Worm (Caenorhabditis elegans): ENCODE measurements around the gene bre-2.

- no peak for TF ChIP-seq unc-39 (tag; optimal IDR thresholded peaks at IDR 0.05)
- TF ChIP-seq mdl-1 (tag; optimal IDR thresholded peaks at IDR 0.05) = no peak
- no peak for TF ChIP-seq nhr-11 (tag; optimal IDR thresholded peaks at IDR 0.05)
- no peak for TF ChIP-seq ZK546.5 (tag; optimal IDR thresholded peaks at IDR 0.05)
- TF ChIP-seq lsy-2 (tag; optimal IDR thresholded peaks at IDR 0.05) = no peak
- TF ChIP-seq blmp-1 (tag; optimal IDR thresholded peaks at IDR 0.05; ENCODE audit: insufficient read depth) = no peak
- TF ChIP-seq unc-62 (GFP tag; optimal IDR thresholded peaks at IDR 0.05) = no peak
These were observed 52.0 kb downstream of the bre-2 start for ce11 chrIII:13087437-13087836.

All from whole organism, L2 larva.